Worm (Caenorhabditis elegans): ENCODE measurements around the gene Y39B6A.33.

ce11 chrV:18990958-18991357 is 10.8 kb upstream of the Y39B6A.33 start:
- no peak for TF ChIP-seq flt-1 (GFP tag; IDR thresholded peaks at IDR 0.05)
- no peak for TF ChIP-seq ztf-29 (GFP tag; IDR thresholded peaks at IDR 0.05)
- TF ChIP-seq tab-1 (GFP tag; IDR thresholded peaks at IDR 0.05), result no peak
- no peak for TF ChIP-seq klf-2 (GFP tag; conservative IDR thresholded peaks at IDR 0.05)
